Fruit fly (Drosophila melanogaster) whole organism, prepupa: ENCODE measurements around the gene Ir94b.

Source experiments
- CG10631 ChIP-seq: fragments of 200-800 bp; sonication (Bioruptor generic); optimal IDR thresholded peaks from 2 replicates; lab custom pipeline; 2016; ENCODE audit warnings: missing biosample characterization, missing genetic modification characterization
- CG11294 ChIP-seq: fragments of 200-800 bp; sonication (Bioruptor generic); IDR thresholded peaks from 2 replicates; pipeline ENCODE4 v1.3.6; 2022; ENCODE audit warnings: missing biosample characterization, missing genetic modification characterization
- CG11762 ChIP-seq: fragments of 200-800 bp; sonication (Bioruptor generic); optimal IDR thresholded peaks from 3 replicates; lab custom pipeline; 2016; ENCODE audit warnings: missing biosample characterization, missing genetic modification characterization; ENCODE audit not compliant: insufficient read depth
- CG11902 ChIP-seq: fragments of 200-800 bp; sonication (Bioruptor generic); optimal IDR thresholded peaks from 3 replicates; lab custom pipeline; 2016; ENCODE audit warnings: missing biosample characterization, missing genetic modification characterization
- CG1621 ChIP-seq: fragments of 200-800 bp; sonication (Bioruptor generic); optimal IDR thresholded peaks from 3 replicates; lab custom pipeline; 2018; ENCODE audit warnings: missing biosample characterization, mild to moderate bottlenecking, missing genetic modification characterization
- CG16779 ChIP-seq: fragments of 200-800 bp; sonication (Bioruptor generic); optimal IDR thresholded peaks from 3 replicates; lab custom pipeline; 2017; ENCODE audit warnings: missing biosample characterization, mild to moderate bottlenecking, missing genetic modification characterization
- CG31627 ChIP-seq: fragments of 200-800 bp; sonication (Bioruptor generic); optimal IDR thresholded peaks from 3 replicates; lab custom pipeline; 2016; ENCODE audit warnings: missing biosample characterization, missing genetic modification characterization
- CG32006 ChIP-seq: fragments of 200-800 bp; sonication (Bioruptor generic); optimal IDR thresholded peaks from 3 replicates; lab custom pipeline; 2017; ENCODE audit warnings: missing biosample characterization, mild to moderate bottlenecking, missing genetic modification characterization
- CG34406 ChIP-seq: fragments of 200-800 bp; sonication (Bioruptor generic); optimal IDR thresholded peaks from 3 replicates; lab custom pipeline; 2016; ENCODE audit warnings: missing biosample characterization, missing genetic modification characterization
- CG3919 ChIP-seq: fragments of 200-800 bp; sonication (Bioruptor generic); optimal IDR thresholded peaks from 3 replicates; lab custom pipeline; 2016; ENCODE audit warnings: missing biosample characterization, missing genetic modification characterization
- CG6163 ChIP-seq: fragments of 200-800 bp; sonication (Bioruptor generic); IDR thresholded peaks from 3 replicates; pipeline ENCODE4 v1.3.6; 2022; ENCODE audit warnings: missing biosample characterization, missing genetic modification characterization
- CG6276 ChIP-seq: fragments of 200-800 bp; sonication (Bioruptor generic); optimal IDR thresholded peaks from 2 replicates; lab custom pipeline; 2017; ENCODE audit warnings: missing biosample characterization, mild to moderate bottlenecking, missing genetic modification characterization
- CG6808 ChIP-seq: fragments of 200-800 bp; sonication (Bioruptor generic); optimal IDR thresholded peaks from 3 replicates; lab custom pipeline; 2017; ENCODE audit warnings: missing biosample characterization, missing genetic modification characterization, mild to moderate bottlenecking, moderate library complexity, missing genetic modification reagents
- CG6854 ChIP-seq: fragments of 200-800 bp; sonication (Bioruptor generic); optimal IDR thresholded peaks from 2 replicates; lab custom pipeline; 2017; ENCODE audit warnings: missing biosample characterization, mild to moderate bottlenecking, missing genetic modification characterization
- CG7368 ChIP-seq: fragments of 200-800 bp; sonication (Bioruptor generic); optimal IDR thresholded peaks from 3 replicates; lab custom pipeline; 2016; ENCODE audit warnings: missing biosample characterization, missing genetic modification characterization
- CG8119 ChIP-seq: fragments of 200-800 bp; sonication (Bioruptor generic); IDR thresholded peaks from 3 replicates; pipeline ENCODE4 v1.3.6; 2022; ENCODE audit warnings: missing biosample characterization, missing genetic modification characterization
- CG9139 ChIP-seq: fragments of 200-800 bp; sonication (Bioruptor generic); optimal IDR thresholded peaks from 3 replicates; lab custom pipeline; 2017; ENCODE audit warnings: missing biosample characterization, mild to moderate bottlenecking, missing genetic modification characterization
- Eip75B ChIP-seq: fragments of 200-800 bp; sonication (Bioruptor generic); optimal IDR thresholded peaks from 3 replicates; lab custom pipeline; 2016; ENCODE audit warnings: missing biosample characterization, missing genetic modification characterization
- Eip78C ChIP-seq: fragments of 200-800 bp; sonication (Bioruptor generic); peaks from one replicate; lab custom pipeline; 2016; ENCODE audit warnings: missing biosample characterization, missing genetic modification characterization
- Eip93F ChIP-seq: fragments of 200-800 bp; sonication (Bioruptor generic); optimal IDR thresholded peaks from 2 replicates; lab custom pipeline; 2016; ENCODE audit warnings: missing biosample characterization, mild to moderate bottlenecking, missing genetic modification characterization
- Ets21C ChIP-seq: fragments of 200-800 bp; sonication (Bioruptor generic); optimal IDR thresholded peaks from 3 replicates; lab custom pipeline; 2016; ENCODE audit warnings: missing biosample characterization, missing genetic modification characterization
- Ets96B ChIP-seq: fragments of 200-800 bp; optimal IDR thresholded peaks from 2 replicates; lab custom pipeline; 2019; ENCODE audit warnings: missing biosample characterization, mild to moderate bottlenecking, missing genetic modification characterization, moderate library complexity
- Gug ChIP-seq: fragments of 200-800 bp; sonication (Bioruptor generic); IDR thresholded peaks from 2 replicates; pipeline ENCODE4 v1.3.6; 2022; ENCODE audit warnings: missing biosample characterization, missing genetic modification characterization
- Hr39 ChIP-seq: fragments of 200-800 bp; sonication (Bioruptor generic); optimal IDR thresholded peaks from 2 replicates; lab custom pipeline; 2016; ENCODE audit warnings: missing biosample characterization, missing genetic modification characterization
- Hr4 ChIP-seq: fragments of 200-800 bp; sonication (Bioruptor generic); optimal IDR thresholded peaks from 3 replicates; lab custom pipeline; 2016; ENCODE audit warnings: missing biosample characterization, missing genetic modification characterization
- Lpt ChIP-seq: fragments of 200-800 bp; sonication (Bioruptor generic); optimal IDR thresholded peaks from 3 replicates; lab custom pipeline; 2016; ENCODE audit warnings: missing biosample characterization, missing genetic modification characterization
- Met ChIP-seq: fragments of 200-800 bp; sonication (Bioruptor generic); optimal IDR thresholded peaks from 3 replicates; lab custom pipeline; 2016; ENCODE audit warnings: missing biosample characterization, missing genetic modification characterization
- Sox102F ChIP-seq: fragments of 200-800 bp; sonication (Bioruptor generic); optimal IDR thresholded peaks from 2 replicates; lab custom pipeline; 2016; ENCODE audit warnings: missing biosample characterization, mild to moderate bottlenecking, missing genetic modification characterization
- Sox15 ChIP-seq: fragments of 200-800 bp; sonication (Bioruptor generic); optimal IDR thresholded peaks from 3 replicates; lab custom pipeline; 2016; ENCODE audit warnings: missing biosample characterization, missing genetic modification characterization
- achi ChIP-seq: fragments of 200-800 bp; sonication (Bioruptor generic); optimal IDR thresholded peaks from 3 replicates; lab custom pipeline; 2016; ENCODE audit warnings: missing biosample characterization, missing genetic modification characterization
- cyc ChIP-seq: fragments of 200-800 bp; sonication (Bioruptor generic); optimal IDR thresholded peaks from 3 replicates; lab custom pipeline; 2016; ENCODE audit warnings: missing biosample characterization, missing genetic modification characterization
- dsx ChIP-seq: fragments of 200-800 bp; optimal IDR thresholded peaks from 3 replicates; lab custom pipeline; 2019; ENCODE audit warnings: missing biosample characterization, mild to moderate bottlenecking, missing genetic modification characterization, moderate library complexity; ENCODE audit not compliant: poor library complexity, severe bottlenecking
- fd59A ChIP-seq: fragments of 200-800 bp; sonication (Bioruptor generic); optimal IDR thresholded peaks from 2 replicates; lab custom pipeline; 2017; ENCODE audit warnings: missing biosample characterization, mild to moderate bottlenecking, missing genetic modification characterization, missing genetic modification reagents
- fd85E ChIP-seq: fragments of 200-800 bp; sonication (Bioruptor generic); optimal IDR thresholded peaks from 3 replicates; lab custom pipeline; 2016; ENCODE audit warnings: missing biosample characterization, missing genetic modification characterization
- fkh ChIP-seq: fragments of 200-800 bp; sonication (Bioruptor generic); optimal IDR thresholded peaks from 3 replicates; lab custom pipeline; 2017; ENCODE audit warnings: missing biosample characterization, mild to moderate bottlenecking, missing genetic modification characterization, moderate library complexity
- lz ChIP-seq: fragments of 200-800 bp; sonication (Bioruptor generic); optimal IDR thresholded peaks from 3 replicates; lab custom pipeline; 2016; ENCODE audit warnings: missing biosample characterization, missing genetic modification characterization
- net ChIP-seq: fragments of 200-800 bp; sonication (Bioruptor generic); optimal IDR thresholded peaks from 3 replicates; lab custom pipeline; 2016; ENCODE audit warnings: missing biosample characterization, missing genetic modification characterization
- ss ChIP-seq, 2 experiments: fragments of 200-800 bp; sonication (Bioruptor generic); optimal IDR thresholded peaks; 2 replicates in 1 of 2; 3 replicates in 1 of 2; lab custom pipeline; 2017 to 2018; ENCODE audit warnings: mild to moderate bottlenecking in 2 of 2, missing biosample characterization in 2 of 2, missing genetic modification characterization in 2 of 2, moderate library complexity in 1 of 2
- svp ChIP-seq: fragments of 200-800 bp; sonication (Bioruptor generic); peaks from one replicate; lab custom pipeline; 2016; ENCODE audit warnings: missing biosample characterization, missing genetic modification characterization
- topi ChIP-seq: fragments of 200-800 bp; sonication (Bioruptor generic); optimal IDR thresholded peaks from 3 replicates; lab custom pipeline; 2016; ENCODE audit warnings: missing biosample characterization, missing genetic modification characterization
- vri ChIP-seq: fragments of 200-800 bp; sonication (Bioruptor generic); optimal IDR thresholded peaks from 3 replicates; lab custom pipeline; 2016; ENCODE audit warnings: missing biosample characterization, mild to moderate bottlenecking, missing genetic modification characterization

The Ir94b gene

DNA sequence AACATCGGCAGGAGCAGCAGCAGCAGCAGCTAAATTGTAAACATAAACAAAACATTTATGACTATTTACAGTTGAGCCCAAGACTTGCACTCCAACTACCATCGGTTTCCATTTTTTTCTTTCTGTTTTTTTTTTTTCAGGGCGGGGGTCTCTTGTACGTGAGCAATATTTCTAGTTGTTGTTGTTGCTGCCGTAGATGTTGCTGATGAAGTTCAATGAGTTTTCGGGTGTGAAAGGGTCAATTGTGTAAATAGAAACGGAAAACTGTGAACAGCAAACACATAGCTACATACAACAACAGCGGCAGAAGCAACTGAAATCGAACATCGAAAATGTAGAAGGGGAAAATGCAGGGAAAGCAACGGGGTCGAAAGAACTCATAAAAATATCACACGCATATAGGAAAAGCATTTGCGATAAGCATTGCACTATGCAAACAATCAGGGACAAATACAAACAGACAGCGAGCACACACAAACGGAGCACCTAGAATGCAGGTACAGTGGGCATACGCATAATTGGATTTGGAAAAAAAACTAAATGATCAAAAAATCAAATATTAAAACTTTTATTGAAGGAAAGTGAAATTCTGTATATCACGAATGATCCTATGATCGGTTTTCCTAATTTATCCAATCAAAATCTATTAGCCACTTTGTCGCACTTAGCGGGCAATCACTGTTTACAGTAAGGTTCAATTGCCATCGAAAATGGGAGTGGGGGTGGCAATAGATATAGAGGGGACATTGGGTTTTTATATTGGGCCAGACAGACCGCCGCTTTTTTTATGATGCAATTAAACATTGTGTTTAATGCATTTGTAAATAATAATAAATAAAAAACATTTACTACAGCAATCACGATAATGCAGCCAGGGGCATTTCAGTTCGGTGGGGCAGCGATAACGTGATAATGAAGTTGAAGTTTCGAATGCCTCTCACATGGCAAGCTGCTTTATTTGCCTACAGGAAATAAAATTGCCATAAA lies 28.7 kb upstream of the Ir94b start (continued):
- TF ChIP-seq topi (GFP tag; lab: Kevin White, UChicago) (peak; percentile 2), CG1621 (tag; lab: Kevin White, UChicago) (no peak), Hr4 (GFP tag; lab: Kevin White, UChicago) (peak; percentile 77), CG6276 (GFP tag; lab: Kevin White, UChicago) (peak; percentile 69), Eip75B (peak; percentile 64), Sox102F (GFP tag; lab: Kevin White, UChicago) (no peak), CG11294 (GFP tag; lab: Robert Waterston, UW) (peak; percentile 73), CG9139 (GFP tag; lab: Kevin White, UChicago) (no peak), CG31627 (GFP tag; lab: Kevin White, UChicago) (peak; percentile 16), Eip93F (GFP tag; lab: Kevin White, UChicago) (no peak), fd59A (GFP tag; lab: Kevin White, UChicago) (peak; percentile 37), achi (GFP tag; lab: Kevin White, UChicago) (peak; percentile 57), CG6808 (GFP tag; lab: Kevin White, UChicago) (peak; percentile 37), CG10631 (peak; percentile 71), net (peak; percentile 49), cyc (GFP tag; lab: Kevin White, UChicago) (no peak), CG6854 (GFP tag; lab: Kevin White, UChicago) (no peak), CG7368 (GFP tag; lab: Kevin White, UChicago) (peak; percentile 49), CG3919 (GFP tag; lab: Kevin White, UChicago) (peak; percentile 39), ss (GFP tag; optimal IDR thresholded peaks at IDR 0.05; lab: Kevin White, UChicago) (peak in 1 of 2 experiments; percentile 35), CG6163 (GFP tag; lab: Robert Waterston, UW) (peak; percentile 83), Ets21C (no peak), lz (peak; percentile 18), Hr39 (GFP tag; lab: Kevin White, UChicago) (peak; percentile 22), dsx (GFP tag; lab: Kevin White, UChicago) (peak; percentile 50), Met (GFP tag; lab: Kevin White, UChicago) (peak; percentile 15), CG34406 (GFP tag; lab: Kevin White, UChicago) (peak; percentile 38)

DNA sequence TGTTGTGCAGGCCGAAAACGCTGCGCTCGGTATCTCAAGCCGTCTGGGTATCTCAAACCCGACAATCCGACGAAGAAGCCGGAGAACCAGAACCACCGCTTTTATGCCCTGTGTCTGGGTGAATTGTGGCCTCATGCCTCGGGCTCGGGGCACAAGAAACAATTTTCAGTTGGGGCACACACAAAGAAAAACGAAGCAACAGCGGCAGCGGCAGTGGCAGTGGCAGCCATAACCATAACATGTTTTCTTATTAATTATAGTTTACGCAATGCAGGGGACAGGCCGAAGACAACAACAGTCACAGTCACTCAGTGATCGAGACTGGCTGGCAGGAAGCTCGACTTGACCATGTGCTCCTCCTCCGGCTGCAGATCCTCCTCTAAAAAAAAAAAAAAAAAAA lies 25.4 kb upstream of the Ir94b start:
- TF ChIP-seq CG8119 (GFP tag; lab: Robert Waterston, UW) (no peak), CG6808 (GFP tag; lab: Kevin White, UChicago) (no peak), CG11902 (no peak), svp (GFP tag; lab: Kevin White, UChicago) (peak; percentile 34), Eip78C (GFP tag; lab: Kevin White, UChicago) (peak; percentile 40), achi (GFP tag; lab: Kevin White, UChicago) (no peak), CG11762 (GFP tag; lab: Kevin White, UChicago) (no peak), cyc (GFP tag; lab: Kevin White, UChicago) (no peak), Lpt (GFP tag; lab: Kevin White, UChicago) (no peak), CG32006 (no peak), CG1621 (tag; lab: Kevin White, UChicago) (peak; percentile 22), Sox102F (GFP tag; lab: Kevin White, UChicago) (peak; percentile 31), ss (GFP tag; optimal IDR thresholded peaks at IDR 0.05; lab: Kevin White, UChicago) (peak; percentile 17 to 45), fd85E (GFP tag; lab: Kevin White, UChicago) (no peak), Sox15 (no peak), dsx (GFP tag; lab: Kevin White, UChicago) (peak; percentile 35), CG3919 (GFP tag; lab: Kevin White, UChicago) (peak; percentile 7), fkh (GFP tag; lab: Kevin White, UChicago) (no peak), CG16779 (tag; lab: Kevin White, UChicago) (no peak), Eip75B (no peak), fd59A (GFP tag; lab: Kevin White, UChicago) (no peak), Eip93F (GFP tag; lab: Kevin White, UChicago) (no peak), vri (GFP tag; lab: Kevin White, UChicago) (peak; percentile 14), Gug (GFP tag; lab: Robert Waterston, UW) (no peak), Ets96B (tag; lab: Kevin White, UChicago) (no peak), CG6163 (GFP tag; lab: Robert Waterston, UW) (0 out of 3 replicates have a peak, but pooled peaks have one; percentile 41)
